Fruit fly (Drosophila melanogaster) whole organism, embryonic: Measurements from ENCODE around the gene Bug22.

ENCODE experiments used
- Antp ChIP-seq: fragments of 200-800 bp; sonication (Bioruptor generic); optimal IDR thresholded peaks from 3 replicates; lab custom pipeline; 2016; ENCODE audit warnings: missing biosample characterization, missing genetic modification characterization
- Blimp-1 ChIP-seq: fragments of 200-800 bp; sonication (Bioruptor generic); optimal IDR thresholded peaks from 3 replicates; lab custom pipeline; 2018; ENCODE audit warnings: missing biosample characterization, missing genetic modification characterization, mild to moderate bottlenecking, moderate library complexity, missing genetic modification reagents
- CG10267 ChIP-seq: fragments of 200-800 bp; sonication (Bioruptor generic); optimal IDR thresholded peaks from 2 replicates; lab custom pipeline; 2018; ENCODE audit warnings: missing biosample characterization, mild to moderate bottlenecking, missing genetic modification characterization, moderate library complexity
- CG10274 ChIP-seq: fragments of 200-800 bp; sonication (Bioruptor generic); optimal IDR thresholded peaks from 3 replicates; lab custom pipeline; 2017; ENCODE audit warnings: missing biosample characterization, mild to moderate bottlenecking, missing genetic modification characterization
- CG10321 ChIP-seq: fragments of 200-800 bp; sonication (Bioruptor generic); IDR thresholded peaks from 2 replicates; pipeline ENCODE4 v1.3.6; 2022; ENCODE audit warnings: missing biosample characterization, missing genetic modification characterization
- CG11456 ChIP-seq: fragments of 200-800 bp; sonication (Bioruptor generic); IDR thresholded peaks from 3 replicates; pipeline ENCODE4 v1.3.6; 2022; ENCODE audit warnings: missing biosample characterization, missing genetic modification characterization
- CG13624 ChIP-seq: fragments of 200-800 bp; sonication (Bioruptor generic); optimal IDR thresholded peaks from 2 replicates; lab custom pipeline; 2016; ENCODE audit warnings: missing biosample characterization, missing genetic modification characterization
- CG16779 ChIP-seq: fragments of 200-800 bp; sonication (Bioruptor generic); IDR thresholded peaks from 2 replicates; pipeline ENCODE4 v1.3.6; 2022; ENCODE audit warnings: missing biosample characterization, missing genetic modification characterization
- CG17186 ChIP-seq: fragments of 200-800 bp; sonication (Bioruptor generic); optimal IDR thresholded peaks from 3 replicates; lab custom pipeline; 2017; ENCODE audit warnings: missing biosample characterization, missing genetic modification reagents, missing genetic modification characterization
- CG17361 ChIP-seq: fragments of 200-800 bp; sonication (Bioruptor generic); IDR thresholded peaks from 3 replicates; pipeline ENCODE4 v1.3.6; 2022; ENCODE audit warnings: missing biosample characterization, missing genetic modification characterization
- CG18476 ChIP-seq: fragments of 200-800 bp; sonication (Bioruptor generic); optimal IDR thresholded peaks from 2 replicates; lab custom pipeline; 2016; ENCODE audit warnings: missing biosample characterization, mild to moderate bottlenecking, missing genetic modification characterization
- CG18764 ChIP-seq: fragments of 200-800 bp; sonication (Bioruptor generic); optimal IDR thresholded peaks from 3 replicates; lab custom pipeline; 2016; ENCODE audit warnings: missing biosample characterization, missing genetic modification characterization
- CG2199 ChIP-seq: fragments of 200-800 bp; sonication (Bioruptor generic); IDR thresholded peaks from 3 replicates; pipeline ENCODE4 v1.3.6; 2022; ENCODE audit warnings: missing biosample characterization, missing genetic modification characterization
- CG3065 ChIP-seq: fragments of 200-800 bp; sonication (Bioruptor generic); optimal IDR thresholded peaks from 2 replicates; lab custom pipeline; 2016; ENCODE audit warnings: missing biosample characterization, missing genetic modification characterization
- CG3995 ChIP-seq: fragments of 200-800 bp; sonication (Bioruptor generic); optimal IDR thresholded peaks from 3 replicates; lab custom pipeline; 2016; ENCODE audit warnings: missing biosample characterization, missing genetic modification characterization
- CG4617 ChIP-seq: fragments of 200-800 bp; sonication (Bioruptor generic); optimal IDR thresholded peaks from 3 replicates; lab custom pipeline; 2016; ENCODE audit warnings: missing biosample characterization, missing genetic modification characterization, borderline replicate concordance
- CG5180 ChIP-seq: fragments of 200-800 bp; sonication (Bioruptor generic); optimal IDR thresholded peaks from 3 replicates; lab custom pipeline; 2017; ENCODE audit warnings: missing biosample characterization, missing genetic modification characterization, mild to moderate bottlenecking, moderate library complexity, missing genetic modification reagents
- CG7786 ChIP-seq: fragments of 200-800 bp; sonication (Bioruptor generic); optimal IDR thresholded peaks from 2 replicates; lab custom pipeline; 2016; ENCODE audit warnings: missing biosample characterization, missing genetic modification characterization
- CG8290 ChIP-seq, 3 experiments: fragments of 200-800 bp; sonication (Bioruptor generic); optimal IDR thresholded peaks; 2 replicates each; lab custom pipeline; 2016 to 2019; ENCODE audit warnings: missing biosample characterization in 3 of 3, missing genetic modification characterization in 3 of 3, mild to moderate bottlenecking in 2 of 3, moderate library complexity in 1 of 3
- CG9932 ChIP-seq: fragments of 200-800 bp; sonication (Bioruptor generic); IDR thresholded peaks from 2 replicates; pipeline ENCODE4 v1.3.6; 2022; ENCODE audit warnings: missing biosample characterization, missing genetic modification characterization
- Dip2 ChIP-seq: fragments of 200-800 bp; sonication (Bioruptor generic); IDR thresholded peaks from 2 replicates; pipeline ENCODE4 v1.3.6; 2022; ENCODE audit warnings: missing biosample characterization, missing genetic modification characterization
- Doc2 ChIP-seq: fragments of 200-800 bp; sonication (Bioruptor generic); IDR thresholded peaks from 2 replicates; pipeline ENCODE4 v1.3.6; 2022; ENCODE audit warnings: missing biosample characterization, missing genetic modification characterization
- Dref ChIP-seq: fragments of 200-800 bp; sonication (Bioruptor generic); IDR thresholded peaks from 2 replicates; pipeline ENCODE4 v1.3.6; 2022; ENCODE audit warnings: missing biosample characterization, missing genetic modification characterization
- Elba2 ChIP-seq: fragments of 200-800 bp; sonication (Bioruptor generic); optimal IDR thresholded peaks from 3 replicates; lab custom pipeline; 2016; ENCODE audit warnings: missing biosample characterization, missing genetic modification characterization
- Ets65A ChIP-seq: fragments of 200-800 bp; sonication (Bioruptor generic); peaks from one replicate; lab custom pipeline; 2016; ENCODE audit warnings: missing biosample characterization, missing genetic modification characterization
- Hmr ChIP-seq: fragments of 200-800 bp; sonication (Bioruptor generic); optimal IDR thresholded peaks from 3 replicates; lab custom pipeline; 2017; ENCODE audit warnings: mild to moderate bottlenecking, missing biosample characterization, missing genetic modification reagents, missing genetic modification characterization
- MBD-R2 ChIP-seq: fragments of 200-800 bp; sonication (Bioruptor generic); IDR thresholded peaks from 2 replicates; pipeline ENCODE4 v1.3.6; 2022; ENCODE audit warnings: missing biosample characterization, missing genetic modification characterization
- Rx ChIP-seq: fragments of 200-800 bp; sonication (Bioruptor generic); IDR thresholded peaks from 2 replicates; pipeline ENCODE4 v1.3.6; 2022; ENCODE audit warnings: missing biosample characterization, missing genetic modification characterization
- Side ChIP-seq: fragments of 200-800 bp; sonication (Bioruptor generic); optimal IDR thresholded peaks from 2 replicates; lab custom pipeline; 2016; ENCODE audit warnings: missing biosample characterization, missing genetic modification characterization
- aop ChIP-seq: fragments of 200-800 bp; sonication (Bioruptor generic); IDR thresholded peaks from 2 replicates; pipeline ENCODE4 v1.3.6; 2022; ENCODE audit warnings: missing biosample characterization, missing genetic modification characterization
- bbx ChIP-seq: fragments of 200-800 bp; sonication (Bioruptor generic); IDR thresholded peaks from 2 replicates; pipeline ENCODE4 v1.3.6; 2022; ENCODE audit warnings: missing biosample characterization, missing genetic modification characterization; ENCODE audit not compliant: partially characterized antibody
- bsh ChIP-seq, 2 experiments: fragments of 200-800 bp; sonication (Bioruptor generic); optimal IDR thresholded peaks; 2 replicates each; lab custom pipeline; 2017 to 2018; ENCODE audit warnings: mild to moderate bottlenecking in 2 of 2, missing biosample characterization in 2 of 2, missing genetic modification characterization in 2 of 2, moderate library complexity in 1 of 2
- caup ChIP-seq: fragments of 200-800 bp; sonication (Bioruptor generic); optimal IDR thresholded peaks from 3 replicates; lab custom pipeline; 2017; ENCODE audit warnings: missing biosample characterization, mild to moderate bottlenecking, missing genetic modification characterization, moderate library complexity; ENCODE audit not compliant: severe bottlenecking
- crc ChIP-seq: fragments of 200-800 bp; sonication (Bioruptor generic); optimal IDR thresholded peaks from 2 replicates; lab custom pipeline; 2016; ENCODE audit warnings: missing biosample characterization, missing genetic modification characterization
- cwo ChIP-seq: fragments of 200-800 bp; sonication (Bioruptor generic); optimal IDR thresholded peaks from 3 replicates; lab custom pipeline; 2017; ENCODE audit warnings: missing biosample characterization, missing genetic modification characterization, mild to moderate bottlenecking, moderate library complexity, missing genetic modification reagents
- dati ChIP-seq: fragments of 200-800 bp; sonication (Bioruptor generic); IDR thresholded peaks from 2 replicates; pipeline ENCODE4 v1.3.6; 2022; ENCODE audit warnings: missing biosample characterization, missing genetic modification characterization
- fd3F ChIP-seq: fragments of 200-800 bp; sonication (Bioruptor generic); optimal IDR thresholded peaks from 2 replicates; lab custom pipeline; 2018; ENCODE audit warnings: missing biosample characterization, mild to moderate bottlenecking, missing genetic modification characterization, moderate library complexity
- ftz-f1 ChIP-seq: fragments of 200-800 bp; sonication (Bioruptor generic); optimal IDR thresholded peaks from 2 replicates; lab custom pipeline; 2016; ENCODE audit warnings: missing biosample characterization, missing genetic modification characterization
- hb ChIP-seq: fragments of 200-800 bp; sonication (Bioruptor generic); IDR thresholded peaks from 3 replicates; pipeline ENCODE4 v1.3.6; 2022; ENCODE audit warnings: missing biosample characterization, missing genetic modification characterization; ENCODE audit not compliant: partially characterized antibody
- hth ChIP-seq: fragments of >200 bp; optimal IDR thresholded peaks from 2 replicates; lab custom pipeline; 2017; ENCODE audit warnings: inconsistent platforms
- kah ChIP-seq: fragments of 200-800 bp; sonication (Bioruptor generic); optimal IDR thresholded peaks from 2 replicates; lab custom pipeline; 2018; ENCODE audit warnings: missing biosample characterization, mild to moderate bottlenecking, missing genetic modification characterization
- kay ChIP-seq: fragments of 200-800 bp; sonication (Bioruptor generic); optimal IDR thresholded peaks from 2 replicates; lab custom pipeline; 2016; ENCODE audit warnings: missing biosample characterization, missing genetic modification characterization
- oc ChIP-seq: fragments of 200-800 bp; sonication (Bioruptor generic); optimal IDR thresholded peaks from 2 replicates; lab custom pipeline; 2018; ENCODE audit warnings: missing biosample characterization, mild to moderate bottlenecking, missing genetic modification characterization, moderate library complexity
- peb ChIP-seq: fragments of 200-800 bp; sonication (Bioruptor generic); IDR thresholded peaks from 2 replicates; pipeline ENCODE4 v1.3.6; 2022; ENCODE audit warnings: missing biosample characterization, missing genetic modification characterization
- repo ChIP-seq: fragments of 200-800 bp; sonication (Bioruptor generic); optimal IDR thresholded peaks from 2 replicates; lab custom pipeline; 2016; ENCODE audit warnings: missing biosample characterization, missing genetic modification characterization
- schlank ChIP-seq: fragments of 200-800 bp; sonication (Bioruptor generic); optimal IDR thresholded peaks from 2 replicates; lab custom pipeline; 2018; ENCODE audit warnings: missing biosample characterization, mild to moderate bottlenecking, missing genetic modification characterization
- sens ChIP-seq: fragments of 200-800 bp; sonication (Bioruptor generic); peaks from one replicate; lab custom pipeline; 2016; ENCODE audit warnings: missing biosample characterization, missing genetic modification characterization
- sna ChIP-seq: fragments of 200-800 bp; sonication (Bioruptor generic); IDR thresholded peaks from 2 replicates; pipeline ENCODE4 v1.3.6; 2022; ENCODE audit warnings: missing biosample characterization, missing genetic modification characterization; ENCODE audit not compliant: partially characterized antibody
- stc ChIP-seq: fragments of 200-800 bp; sonication (Bioruptor generic); IDR thresholded peaks from 2 replicates; pipeline ENCODE4 v1.3.6; 2022; ENCODE audit warnings: missing biosample characterization, missing genetic modification characterization
- sug ChIP-seq: fragments of 200-800 bp; optimal IDR thresholded peaks from 2 replicates; lab custom pipeline; 2019; ENCODE audit warnings: missing biosample characterization, mild to moderate bottlenecking, missing genetic modification characterization, moderate library complexity
- yki ChIP-seq: fragments of >200 bp; optimal IDR thresholded peaks from 3 replicates; lab custom pipeline; 2018

The Bug22 gene

DNA sequence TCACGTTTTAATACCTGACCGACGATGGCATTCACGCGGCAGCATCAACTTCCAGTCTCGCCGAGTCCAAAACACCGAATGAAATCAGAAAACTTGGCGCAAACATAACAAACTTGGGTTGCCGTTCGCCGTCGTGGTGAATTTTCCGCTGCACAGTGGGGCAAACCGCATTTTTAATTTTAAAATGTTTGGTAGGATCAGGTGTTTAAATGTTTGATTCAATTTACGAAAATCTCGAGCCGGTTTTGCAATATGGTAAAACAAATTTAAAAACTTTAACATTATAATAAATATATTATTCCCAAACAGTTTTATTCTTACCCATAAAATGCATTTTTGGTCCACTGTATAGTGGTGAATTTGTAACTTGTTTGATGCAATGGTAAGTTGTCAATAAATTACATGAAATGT, 43.6 kb upstream of the Bug22 start, which contains the start of gene RluA-1 (continued):
- peak; percentile 99 for TF ChIP-seq CG3065 (GFP tag; lab: Kevin White, UChicago)
- TF ChIP-seq bbx = peak; percentile 52; the same call in 1 of the 2 replicates
- peak; percentile 95 for TF ChIP-seq CG8290 (GFP tag; optimal IDR thresholded peaks at IDR 0.05; lab: Kevin White, UChicago)
- peak; percentile 95 to 98 for TF ChIP-seq CG8290 (tag; optimal IDR thresholded peaks at IDR 0.05; lab: Kevin White, UChicago)
- TF ChIP-seq CG16779 (GFP tag; lab: Robert Waterston, UW) = peak; percentile 98
- peak; percentile 100 for TF ChIP-seq oc (tag; lab: Kevin White, UChicago)
- peak; percentile 99 for TF ChIP-seq Hmr (GFP tag; lab: Kevin White, UChicago)
- TF ChIP-seq CG11456 (GFP tag; lab: Robert Waterston, UW) = peak; percentile 99
- peak; percentile 88 for TF ChIP-seq Antp (GFP tag; lab: Kevin White, UChicago)
- peak; percentile 99 for TF ChIP-seq CG4617
- peak; percentile 98 for TF ChIP-seq CG18476 (GFP tag; lab: Kevin White, UChicago)
- peak; percentile 94 for TF ChIP-seq CG17186
- peak; percentile 100 for TF ChIP-seq stc
- no peak for TF ChIP-seq yki
- peak; percentile 99 for TF ChIP-seq Blimp-1 (GFP tag; lab: Kevin White, UChicago)
- TF ChIP-seq bsh (GFP tag; optimal IDR thresholded peaks at IDR 0.05; lab: Kevin White, UChicago) = peak; percentile 94 to 100
- TF ChIP-seq hb (GFP tag; lab: Robert Waterston, UW) = peak; percentile 75
- TF ChIP-seq ftz-f1 (GFP tag; lab: Kevin White, UChicago) = peak; percentile 86
- TF ChIP-seq Dref (GFP tag; lab: Robert Waterston, UW) = peak; percentile 44
- peak; percentile 97 for TF ChIP-seq CG10267 (tag; lab: Kevin White, UChicago)
- peak; percentile 98 for TF ChIP-seq kah
- TF ChIP-seq Elba2 (GFP tag; lab: Kevin White, UChicago) = peak; percentile 94
- TF ChIP-seq sug = peak; percentile 96
- peak; percentile 96 for TF ChIP-seq CG5180 (GFP tag; lab: Kevin White, UChicago)
- TF ChIP-seq sna = 0 out of 2 replicates have a peak, but pooled peaks have one; percentile 32
- peak; percentile 100 for TF ChIP-seq CG2199
- peak; percentile 98 for TF ChIP-seq CG18764 (GFP tag; lab: Kevin White, UChicago)
- peak; percentile 89 for TF ChIP-seq Side
- TF ChIP-seq CG17361 (GFP tag; lab: Robert Waterston, UW) = peak; percentile 99
- peak; percentile 90 for TF ChIP-seq aop (GFP tag; lab: Robert Waterston, UW)
- TF ChIP-seq CG13624 (GFP tag; lab: Kevin White, UChicago) = peak; percentile 92
- peak; percentile 98 for TF ChIP-seq Ets65A
- TF ChIP-seq crc (GFP tag; lab: Kevin White, UChicago) = peak; percentile 38
- peak; percentile 91 for TF ChIP-seq CG10321 (GFP tag; lab: Robert Waterston, UW)
- TF ChIP-seq dati (GFP tag; lab: Robert Waterston, UW) = peak; percentile 98
- peak; percentile 98 for TF ChIP-seq cwo (GFP tag; lab: Kevin White, UChicago)
- TF ChIP-seq repo (GFP tag; lab: Kevin White, UChicago) = peak; percentile 75
- peak; percentile 98 for TF ChIP-seq Rx (GFP tag; lab: Robert Waterston, UW)
- peak; percentile 73 for TF ChIP-seq MBD-R2 (GFP tag; lab: Robert Waterston, UW)
- peak; percentile 77; the same call in 1 of the 2 replicates for TF ChIP-seq Dip2 (GFP tag; lab: Robert Waterston, UW)
- TF ChIP-seq hth = no peak
- TF ChIP-seq CG7786 (GFP tag; lab: Kevin White, UChicago) = peak; percentile 87
- TF ChIP-seq peb (GFP tag; lab: Robert Waterston, UW) = peak; percentile 99
- TF ChIP-seq CG9932 (GFP tag; lab: Robert Waterston, UW) = peak; percentile 90
- peak; percentile 66 for TF ChIP-seq CG3995
- TF ChIP-seq Doc2 = peak; percentile 95
- TF ChIP-seq caup = peak; percentile 98
- TF ChIP-seq CG10274 = peak; percentile 92
- peak; percentile 99 for TF ChIP-seq sens (GFP tag; lab: Kevin White, UChicago)
- peak; percentile 99 for TF ChIP-seq fd3F (GFP tag; lab: Kevin White, UChicago)
- TF ChIP-seq schlank (tag; lab: Kevin White, UChicago) = peak; percentile 96
- TF ChIP-seq kay (GFP tag; lab: Kevin White, UChicago) = peak; percentile 86
